Fruit fly (Drosophila melanogaster): ENCODE results near the gene CG46339.

Gene CG46339

dm6 chr3R:26923830-26924333 lies 8.3 kb downstream of the CG46339 start (continued):
- no peak for TF ChIP-seq Ravus (GFP tag; IDR thresholded peaks at IDR 0.05)
- peak; percentile 61 for TF ChIP-seq lab (GFP tag; optimal IDR thresholded peaks at IDR 0.05)
- no peak for TF ChIP-seq CG14965 (GFP tag; optimal IDR thresholded peaks at IDR 0.05; ENCODE audit: borderline replicate concordance)
- no peak for TF ChIP-seq CG12236 (GFP tag; optimal IDR thresholded peaks at IDR 0.05)
- no peak for TF ChIP-seq h (optimal IDR thresholded peaks at IDR 0.05)
- TF ChIP-seq shn (GFP tag; optimal IDR thresholded peaks at IDR 0.05): no peak
- TF ChIP-seq TFAM (GFP tag; optimal IDR thresholded peaks at IDR 0.05): no peak
- TF ChIP-seq toy (GFP tag; IDR thresholded peaks at IDR 0.05): no peak
- no peak for TF ChIP-seq Ssrp (tag; optimal IDR thresholded peaks at IDR 0.05)
- TF ChIP-seq ham (GFP tag; IDR thresholded peaks at IDR 0.05): no peak
- TF ChIP-seq BtbVII (GFP tag; optimal IDR thresholded peaks at IDR 0.05): peak; percentile 77
- TF ChIP-seq kah (GFP tag; optimal IDR thresholded peaks at IDR 0.05): peak; percentile 32
- TF ChIP-seq CG18764 (GFP tag; optimal IDR thresholded peaks at IDR 0.05): peak; percentile 35
- TF ChIP-seq vnd (GFP tag; IDR thresholded peaks at IDR 0.05; ENCODE audit: partially characterized antibody): no peak
- TF ChIP-seq CG18262 (tag; optimal IDR thresholded peaks at IDR 0.05): peak; percentile 63
- peak; percentile 76 for TF ChIP-seq dmrt99B (tag; optimal IDR thresholded peaks at IDR 0.05)
- TF ChIP-seq B-H1 (GFP tag; IDR thresholded peaks at IDR 0.05): no peak
- TF ChIP-seq CG15479 (GFP tag; optimal IDR thresholded peaks at IDR 0.05): no peak
- TF ChIP-seq E2f2 (GFP tag; IDR thresholded peaks at IDR 0.05): peak; percentile 8; the same call in 1 of the 2 replicates
- peak; percentile 27 for TF ChIP-seq CG9817 (tag; optimal IDR thresholded peaks at IDR 0.05)
- peak; percentile 23 for TF ChIP-seq CG1647 (GFP tag; optimal IDR thresholded peaks at IDR 0.05)
- no peak for TF ChIP-seq CG8944 (GFP tag; optimal IDR thresholded peaks at IDR 0.05)
- peak; percentile 65 for TF ChIP-seq CG5180 (GFP tag; optimal IDR thresholded peaks at IDR 0.05)
- TF ChIP-seq CG6254 (GFP tag; optimal IDR thresholded peaks at IDR 0.05): no peak
- TF ChIP-seq CG2712 (tag; optimal IDR thresholded peaks at IDR 0.05): peak; percentile 40
- TF ChIP-seq Sry-β (GFP tag; optimal IDR thresholded peaks at IDR 0.05): peak; percentile 3
- TF ChIP-seq gsb-n (tag; optimal IDR thresholded peaks at IDR 0.05): peak; percentile 60
- no peak for TF ChIP-seq trh (GFP tag; optimal IDR thresholded peaks at IDR 0.05)
- no peak for TF ChIP-seq CG32767 (GFP tag; IDR thresholded peaks at IDR 0.05)
- TF ChIP-seq D (optimal IDR thresholded peaks at IDR 0.05): no peak
- TF ChIP-seq D (GFP tag; optimal IDR thresholded peaks at IDR 0.05): peak; percentile 20
- TF ChIP-seq Oli (tag; optimal IDR thresholded peaks at IDR 0.05): peak; percentile 8
- TF ChIP-seq D19B (GFP tag; optimal IDR thresholded peaks at IDR 0.05): no peak
- TF ChIP-seq CG7271 (tag; optimal IDR thresholded peaks at IDR 0.05): no peak
- peak; percentile 67 for TF ChIP-seq run (tag; optimal IDR thresholded peaks at IDR 0.05)
- no peak for TF ChIP-seq ranshi (GFP tag; IDR thresholded peaks at IDR 0.05)
- TF ChIP-seq CG11560 (tag; IDR thresholded peaks at IDR 0.05): no peak
- no peak for TF ChIP-seq CG4360 (GFP tag; IDR thresholded peaks at IDR 0.05)
- TF ChIP-seq CG17829 (tag; optimal IDR thresholded peaks at IDR 0.05): peak; percentile 39
- TF ChIP-seq zfh1 (GFP tag; IDR thresholded peaks at IDR 0.05): peak; percentile 24; the same call in 1 of the 3 replicates
- TF ChIP-seq CG12659 (GFP tag; optimal IDR thresholded peaks at IDR 0.05): peak; percentile 9
- TF ChIP-seq disco-r (GFP tag; optimal IDR thresholded peaks at IDR 0.05): no peak
- no peak for TF ChIP-seq ssp (GFP tag; IDR thresholded peaks at IDR 0.05)
- TF ChIP-seq zfh2 (GFP tag; optimal IDR thresholded peaks at IDR 0.05): no peak
- TF ChIP-seq CG6854 (GFP tag; optimal IDR thresholded peaks at IDR 0.05): peak; percentile 56
- no peak for TF ChIP-seq Usf (GFP tag; optimal IDR thresholded peaks at IDR 0.05)
- TF ChIP-seq H2.0 (GFP tag; IDR thresholded peaks at IDR 0.05): no peak
- peak; percentile 47 for TF ChIP-seq CG10267 (tag; optimal IDR thresholded peaks at IDR 0.05)
- TF ChIP-seq fru (optimal IDR thresholded peaks at IDR 0.05): no peak
- TF ChIP-seq CG13424 (tag; optimal IDR thresholded peaks at IDR 0.05): peak; percentile 44
- TF ChIP-seq Atf-2 (GFP tag; optimal IDR thresholded peaks at IDR 0.05): no peak
- TF ChIP-seq sd (tag; optimal IDR thresholded peaks at IDR 0.05): peak; percentile 4
